Fruit fly (Drosophila melanogaster) whole organism, prepupa: ENCODE data around the gene Adhr.
A peak's percentile ranks its signal among the peaks of the same experiment; 100 is the strongest.

Experiments
- Blimp-1 ChIP-seq: fragments of 200-800 bp; sonication (Bioruptor generic); optimal IDR thresholded peaks from 3 replicates; lab custom pipeline; 2017; ENCODE audit warnings: missing biosample characterization, missing genetic modification characterization, mild to moderate bottlenecking, moderate library complexity, missing genetic modification reagents
- CG10669 ChIP-seq: fragments of 200-800 bp; sonication (Bioruptor generic); optimal IDR thresholded peaks from 3 replicates; lab custom pipeline; 2018; ENCODE audit warnings: missing biosample characterization, mild to moderate bottlenecking, missing genetic modification characterization, moderate library complexity
- CG11294 ChIP-seq: fragments of 200-800 bp; sonication (Bioruptor generic); IDR thresholded peaks from 2 replicates; pipeline ENCODE4 v1.3.6; 2022; ENCODE audit warnings: missing biosample characterization, missing genetic modification characterization
- CG11762 ChIP-seq: fragments of 200-800 bp; sonication (Bioruptor generic); optimal IDR thresholded peaks from 3 replicates; lab custom pipeline; 2016; ENCODE audit warnings: missing biosample characterization, missing genetic modification characterization; ENCODE audit not compliant: insufficient read depth
- CG11902 ChIP-seq: fragments of 200-800 bp; sonication (Bioruptor generic); optimal IDR thresholded peaks from 3 replicates; lab custom pipeline; 2016; ENCODE audit warnings: missing biosample characterization, missing genetic modification characterization
- CG15336 ChIP-seq: fragments of 200-800 bp; sonication (Bioruptor generic); IDR thresholded peaks from 2 replicates; pipeline ENCODE4 v1.3.6; 2022; ENCODE audit warnings: missing biosample characterization, missing genetic modification characterization
- CG3032 ChIP-seq: fragments of 200-800 bp; optimal IDR thresholded peaks from 2 replicates; lab custom pipeline; 2019; ENCODE audit warnings: missing biosample characterization, mild to moderate bottlenecking, missing genetic modification characterization, moderate library complexity
- CG31627 ChIP-seq: fragments of 200-800 bp; sonication (Bioruptor generic); optimal IDR thresholded peaks from 3 replicates; lab custom pipeline; 2016; ENCODE audit warnings: missing biosample characterization, missing genetic modification characterization
- CG32006 ChIP-seq: fragments of 200-800 bp; sonication (Bioruptor generic); optimal IDR thresholded peaks from 3 replicates; lab custom pipeline; 2017; ENCODE audit warnings: missing biosample characterization, mild to moderate bottlenecking, missing genetic modification characterization
- CG34406 ChIP-seq: fragments of 200-800 bp; sonication (Bioruptor generic); optimal IDR thresholded peaks from 3 replicates; lab custom pipeline; 2016; ENCODE audit warnings: missing biosample characterization, missing genetic modification characterization
- CG3919 ChIP-seq: fragments of 200-800 bp; sonication (Bioruptor generic); optimal IDR thresholded peaks from 3 replicates; lab custom pipeline; 2016; ENCODE audit warnings: missing biosample characterization, missing genetic modification characterization
- CG6163 ChIP-seq: fragments of 200-800 bp; sonication (Bioruptor generic); IDR thresholded peaks from 3 replicates; pipeline ENCODE4 v1.3.6; 2022; ENCODE audit warnings: missing biosample characterization, missing genetic modification characterization
- CG6276 ChIP-seq: fragments of 200-800 bp; sonication (Bioruptor generic); optimal IDR thresholded peaks from 2 replicates; lab custom pipeline; 2017; ENCODE audit warnings: missing biosample characterization, mild to moderate bottlenecking, missing genetic modification characterization
- CG6792 ChIP-seq: fragments of 200-800 bp; sonication (Bioruptor generic); optimal IDR thresholded peaks from 3 replicates; lab custom pipeline; 2016; ENCODE audit warnings: missing biosample characterization, missing genetic modification characterization
- CG6808 ChIP-seq: fragments of 200-800 bp; sonication (Bioruptor generic); optimal IDR thresholded peaks from 3 replicates; lab custom pipeline; 2017; ENCODE audit warnings: missing biosample characterization, missing genetic modification characterization, mild to moderate bottlenecking, moderate library complexity, missing genetic modification reagents
- CG6854 ChIP-seq: fragments of 200-800 bp; sonication (Bioruptor generic); optimal IDR thresholded peaks from 2 replicates; lab custom pipeline; 2017; ENCODE audit warnings: missing biosample characterization, mild to moderate bottlenecking, missing genetic modification characterization
- CG8119 ChIP-seq: fragments of 200-800 bp; sonication (Bioruptor generic); IDR thresholded peaks from 3 replicates; pipeline ENCODE4 v1.3.6; 2022; ENCODE audit warnings: missing biosample characterization, missing genetic modification characterization
- CG8319 ChIP-seq: fragments of 200-800 bp; sonication (Bioruptor generic); optimal IDR thresholded peaks from 3 replicates; lab custom pipeline; 2016; ENCODE audit warnings: missing biosample characterization, missing genetic modification characterization
- CG8632 ChIP-seq: fragments of 200-800 bp; sonication (Bioruptor generic); optimal IDR thresholded peaks from 3 replicates; lab custom pipeline; 2016; ENCODE audit warnings: missing biosample characterization, missing genetic modification characterization
- CG9139 ChIP-seq: fragments of 200-800 bp; sonication (Bioruptor generic); optimal IDR thresholded peaks from 3 replicates; lab custom pipeline; 2017; ENCODE audit warnings: missing biosample characterization, mild to moderate bottlenecking, missing genetic modification characterization
- Eip75B ChIP-seq: fragments of 200-800 bp; sonication (Bioruptor generic); optimal IDR thresholded peaks from 3 replicates; lab custom pipeline; 2016; ENCODE audit warnings: missing biosample characterization, missing genetic modification characterization
- Eip78C ChIP-seq: fragments of 200-800 bp; sonication (Bioruptor generic); peaks from one replicate; lab custom pipeline; 2016; ENCODE audit warnings: missing biosample characterization, missing genetic modification characterization
- Eip93F ChIP-seq: fragments of 200-800 bp; sonication (Bioruptor generic); optimal IDR thresholded peaks from 2 replicates; lab custom pipeline; 2016; ENCODE audit warnings: missing biosample characterization, mild to moderate bottlenecking, missing genetic modification characterization
- Ets21C ChIP-seq: fragments of 200-800 bp; sonication (Bioruptor generic); optimal IDR thresholded peaks from 3 replicates; lab custom pipeline; 2016; ENCODE audit warnings: missing biosample characterization, missing genetic modification characterization
- Ets96B ChIP-seq: fragments of 200-800 bp; optimal IDR thresholded peaks from 2 replicates; lab custom pipeline; 2019; ENCODE audit warnings: missing biosample characterization, mild to moderate bottlenecking, missing genetic modification characterization, moderate library complexity
- Hr38 ChIP-seq: sonication (Bioruptor generic); optimal IDR thresholded peaks from 2 replicates; lab custom pipeline; 2016; ENCODE audit warnings: missing biosample characterization, missing genetic modification characterization
- Hr39 ChIP-seq: fragments of 200-800 bp; sonication (Bioruptor generic); optimal IDR thresholded peaks from 2 replicates; lab custom pipeline; 2016; ENCODE audit warnings: missing biosample characterization, missing genetic modification characterization
- Hr4 ChIP-seq: fragments of 200-800 bp; sonication (Bioruptor generic); optimal IDR thresholded peaks from 3 replicates; lab custom pipeline; 2016; ENCODE audit warnings: missing biosample characterization, missing genetic modification characterization
- Met ChIP-seq: fragments of 200-800 bp; sonication (Bioruptor generic); optimal IDR thresholded peaks from 3 replicates; lab custom pipeline; 2016; ENCODE audit warnings: missing biosample characterization, missing genetic modification characterization
- Smox ChIP-seq: fragments of 200-800 bp; sonication (Bioruptor generic); optimal IDR thresholded peaks from 3 replicates; lab custom pipeline; 2016; ENCODE audit warnings: missing biosample characterization, missing genetic modification characterization
- Sox102F ChIP-seq: fragments of 200-800 bp; sonication (Bioruptor generic); optimal IDR thresholded peaks from 2 replicates; lab custom pipeline; 2016; ENCODE audit warnings: missing biosample characterization, mild to moderate bottlenecking, missing genetic modification characterization
- Sox14 ChIP-seq: fragments of 200-800 bp; sonication (Bioruptor generic); optimal IDR thresholded peaks from 3 replicates; lab custom pipeline; 2016; ENCODE audit warnings: missing biosample characterization, missing genetic modification characterization
- acj6 ChIP-seq: fragments of 200-800 bp; sonication (Bioruptor generic); optimal IDR thresholded peaks from 3 replicates; lab custom pipeline; 2016; ENCODE audit warnings: missing biosample characterization, missing genetic modification characterization
- cyc ChIP-seq: fragments of 200-800 bp; sonication (Bioruptor generic); optimal IDR thresholded peaks from 3 replicates; lab custom pipeline; 2016; ENCODE audit warnings: missing biosample characterization, missing genetic modification characterization
- dac ChIP-seq: fragments of 200-800 bp; sonication (Bioruptor generic); optimal IDR thresholded peaks from 2 replicates; lab custom pipeline; 2017; ENCODE audit warnings: missing biosample characterization, mild to moderate bottlenecking, missing genetic modification characterization
- dsx ChIP-seq: fragments of 200-800 bp; optimal IDR thresholded peaks from 3 replicates; lab custom pipeline; 2019; ENCODE audit warnings: missing biosample characterization, mild to moderate bottlenecking, missing genetic modification characterization, moderate library complexity; ENCODE audit not compliant: poor library complexity, severe bottlenecking
- eg ChIP-seq: fragments of 200-800 bp; sonication (Bioruptor generic); IDR thresholded peaks from 3 replicates; pipeline ENCODE4 v1.3.6; 2022; ENCODE audit warnings: missing biosample characterization, missing genetic modification characterization
- esn ChIP-seq: fragments of 200-800 bp; sonication (Bioruptor generic); optimal IDR thresholded peaks from 2 replicates; lab custom pipeline; 2016; ENCODE audit warnings: missing biosample characterization, mild to moderate bottlenecking, missing genetic modification characterization, moderate library complexity
- fd59A ChIP-seq: fragments of 200-800 bp; sonication (Bioruptor generic); optimal IDR thresholded peaks from 2 replicates; lab custom pipeline; 2017; ENCODE audit warnings: missing biosample characterization, mild to moderate bottlenecking, missing genetic modification characterization, missing genetic modification reagents
- fd85E ChIP-seq: fragments of 200-800 bp; sonication (Bioruptor generic); optimal IDR thresholded peaks from 3 replicates; lab custom pipeline; 2016; ENCODE audit warnings: missing biosample characterization, missing genetic modification characterization
- lz ChIP-seq: fragments of 200-800 bp; sonication (Bioruptor generic); optimal IDR thresholded peaks from 3 replicates; lab custom pipeline; 2016; ENCODE audit warnings: missing biosample characterization, missing genetic modification characterization
- net ChIP-seq: fragments of 200-800 bp; sonication (Bioruptor generic); optimal IDR thresholded peaks from 3 replicates; lab custom pipeline; 2016; ENCODE audit warnings: missing biosample characterization, missing genetic modification characterization
- spab ChIP-seq: fragments of 200-800 bp; sonication (Bioruptor generic); optimal IDR thresholded peaks from 2 replicates; lab custom pipeline; 2017; ENCODE audit warnings: missing biosample characterization, mild to moderate bottlenecking, missing genetic modification characterization, missing genetic modification reagents
- ss ChIP-seq, 2 experiments: fragments of 200-800 bp; sonication (Bioruptor generic); optimal IDR thresholded peaks; 2 replicates in 1 of 2; 3 replicates in 1 of 2; lab custom pipeline; 2017 to 2018; ENCODE audit warnings: mild to moderate bottlenecking in 2 of 2, missing biosample characterization in 2 of 2, missing genetic modification characterization in 2 of 2, moderate library complexity in 1 of 2
- vri ChIP-seq: fragments of 200-800 bp; sonication (Bioruptor generic); optimal IDR thresholded peaks from 3 replicates; lab custom pipeline; 2016; ENCODE audit warnings: missing biosample characterization, mild to moderate bottlenecking, missing genetic modification characterization

The Adhr gene

dm6 chr2L:14663147-14663546, 47.8 kb downstream of the Adhr start:
- no peak for TF ChIP-seq CG3919 (GFP tag; lab: Kevin White, UChicago)
- TF ChIP-seq vri (GFP tag; lab: Kevin White, UChicago): no peak
- TF ChIP-seq Eip78C (GFP tag; lab: Kevin White, UChicago): peak; percentile 48
- TF ChIP-seq CG6163 (GFP tag; lab: Robert Waterston, UW): 0 out of 3 replicates have a peak, but pooled peaks have one; percentile 27

dm6 chr2L:14664361-14664760, 49.0 kb downstream of the Adhr start:
- no peak for TF ChIP-seq fd85E (GFP tag; lab: Kevin White, UChicago)
- no peak for TF ChIP-seq Met (GFP tag; lab: Kevin White, UChicago)
- TF ChIP-seq CG11762 (GFP tag; lab: Kevin White, UChicago): no peak
- no peak for TF ChIP-seq CG3032 (tag; lab: Kevin White, UChicago)
- TF ChIP-seq Sox102F (GFP tag; lab: Kevin White, UChicago): no peak
- TF ChIP-seq net (GFP tag; lab: Kevin White, UChicago): no peak
- TF ChIP-seq Ets96B (tag; lab: Kevin White, UChicago): no peak
- TF ChIP-seq dsx (GFP tag; lab: Kevin White, UChicago): no peak
- no peak for TF ChIP-seq CG9139 (GFP tag; lab: Kevin White, UChicago)
- no peak for TF ChIP-seq CG32006 (GFP tag; lab: Kevin White, UChicago)
- TF ChIP-seq CG6854 (GFP tag; lab: Kevin White, UChicago): no peak
- TF ChIP-seq fd59A (GFP tag; lab: Kevin White, UChicago): no peak
- no peak for TF ChIP-seq CG6276

- no peak for TF ChIP-seq CG6163 (GFP tag; lab: Robert Waterston, UW)
- no peak for TF ChIP-seq CG34406
- TF ChIP-seq vri (GFP tag; lab: Kevin White, UChicago): no peak
- TF ChIP-seq CG8119 (GFP tag; lab: Robert Waterston, UW): no peak
- no peak for TF ChIP-seq Ets21C (GFP tag; lab: Kevin White, UChicago)
- no peak for TF ChIP-seq CG6854 (GFP tag; lab: Kevin White, UChicago)
- no peak for TF ChIP-seq CG11762 (GFP tag; lab: Kevin White, UChicago)
- TF ChIP-seq dsx (GFP tag; lab: Kevin White, UChicago): no peak
- TF ChIP-seq eg: 0 out of 3 replicates have a peak, but pooled peaks have one; percentile 21
- TF ChIP-seq CG8632: no peak
- TF ChIP-seq Eip93F: no peak
- peak; percentile 4 for TF ChIP-seq Eip78C (GFP tag; lab: Kevin White, UChicago)
- no peak for TF ChIP-seq Smox (GFP tag; lab: Kevin White, UChicago)
- TF ChIP-seq Sox14 (GFP tag; lab: Kevin White, UChicago): no peak
- TF ChIP-seq CG15336 (GFP tag; lab: Robert Waterston, UW): no peak; the same call in 1 of the 2 replicates
- TF ChIP-seq cyc: no peak
- TF ChIP-seq ss (GFP tag; optimal IDR thresholded peaks at IDR 0.05; lab: Kevin White, UChicago): peak in 1 of 2 experiments; percentile 28
- no peak for TF ChIP-seq lz (GFP tag; lab: Kevin White, UChicago)
- no peak for TF ChIP-seq dac
- peak; percentile 47 for TF ChIP-seq Eip75B (GFP tag; lab: Kevin White, UChicago)
- no peak for TF ChIP-seq esn (GFP tag; lab: Kevin White, UChicago)
- peak; percentile 35 for TF ChIP-seq CG3032 (tag; lab: Kevin White, UChicago)
- TF ChIP-seq Met (GFP tag; lab: Kevin White, UChicago): peak; percentile 0
- no peak for TF ChIP-seq net (GFP tag; lab: Kevin White, UChicago)
- TF ChIP-seq Hr38: no peak
- no peak for TF ChIP-seq Hr39 (GFP tag; lab: Kevin White, UChicago)
- TF ChIP-seq CG6276: peak; percentile 18
- no peak for TF ChIP-seq CG11902 (GFP tag; lab: Kevin White, UChicago)
- TF ChIP-seq CG6808 (GFP tag; lab: Kevin White, UChicago): peak; percentile 47
- TF ChIP-seq spab: peak; percentile 14
- no peak for TF ChIP-seq CG9139 (GFP tag; lab: Kevin White, UChicago)
- peak; percentile 5 for TF ChIP-seq CG6792 (GFP tag; lab: Kevin White, UChicago)
- TF ChIP-seq CG8319 (GFP tag; lab: Kevin White, UChicago): no peak
- TF ChIP-seq acj6: peak; percentile 20
- TF ChIP-seq CG10669 (GFP tag; lab: Kevin White, UChicago): peak; percentile 52
- no peak for TF ChIP-seq CG31627 (GFP tag; lab: Kevin White, UChicago)
- TF ChIP-seq Blimp-1 (GFP tag; lab: Kevin White, UChicago): no peak
- no peak for TF ChIP-seq Hr4 (GFP tag; lab: Kevin White, UChicago)
- TF ChIP-seq CG11294: no peak
These were observed 49.7 kb downstream of the Adhr start for dm6 chr2L:14664952-14665607.
